Worm (Caenorhabditis elegans) whole organism, early embryonic: Measurements from ENCODE around the gene srh-18.

Experiments
- flt-1 ChIP-seq: fragments of 200-800 bp; sonication (Bioruptor generic); IDR thresholded peaks from 2 replicates; pipeline ENCODE4 v1.3.6; 2022; ENCODE audit warnings: missing genetic modification characterization, missing compliant biosample characterization
- tra-4 ChIP-seq: sonication (generic microtip); optimal IDR thresholded peaks from 2 replicates; lab custom pipeline; 2017; ENCODE audit warnings: missing genetic modification characterization, missing compliant biosample characterization

- TF ChIP-seq tra-4 (no peak), flt-1 (GFP tag; lab: Robert Waterston, UW) (no peak)
Measured at ce11 chrV:13350302-13350701, 32.0 kb downstream of the srh-18 start.
